Worm (Caenorhabditis elegans) whole organism, L4 larva: ENCODE results near the gene trcs-1.
A peak's percentile ranks its signal among the peaks of the same experiment; 100 is the strongest.

ENCODE experiments used
- F10B5.3 ChIP-seq: sonication (generic microtip); optimal IDR thresholded peaks from 2 replicates; lab custom pipeline; 2016; ENCODE audit warnings: mild to moderate bottlenecking, missing genetic modification characterization, missing compliant biosample characterization
- F26F4.8 ChIP-seq: fragments of 200-800 bp; sonication (Bioruptor generic); conservative IDR thresholded peaks from 2 replicates; pipeline ENCODE4 v1.3.6; 2022; ENCODE audit warnings: missing genetic modification characterization, missing compliant biosample characterization
- T20F7.1 ChIP-seq: fragments of 200-800 bp; sonication (Bioruptor generic); optimal IDR thresholded peaks from 2 replicates; lab custom pipeline; 2018; ENCODE audit warnings: mild to moderate bottlenecking, missing genetic modification characterization, missing compliant biosample characterization
- T26A8.4 ChIP-seq: fragments of 200-800 bp; sonication (Bioruptor generic); IDR thresholded peaks from 2 replicates; pipeline ENCODE4 v1.3.6; 2022; ENCODE audit warnings: missing genetic modification characterization, missing compliant biosample characterization
- Y105C5A.15 ChIP-seq: fragments of 200-800 bp; sonication (Bioruptor generic); IDR thresholded peaks from 2 replicates; pipeline ENCODE4 v1.3.6; 2022; ENCODE audit warnings: missing genetic modification characterization, missing compliant biosample characterization
- Y48G9A.11 ChIP-seq: fragments of 200-800 bp; sonication (Bioruptor generic); IDR thresholded peaks from 2 replicates; pipeline ENCODE4 v1.3.6; 2022; ENCODE audit warnings: missing genetic modification reagents, missing genetic modification characterization, missing compliant biosample characterization
- arid-1 ChIP-seq: fragments of 200-800 bp; sonication (Bioruptor generic); conservative IDR thresholded peaks from 2 replicates; pipeline ENCODE4 v1.3.6; 2022; ENCODE audit warnings: missing genetic modification reagents, missing genetic modification characterization, missing compliant biosample characterization
- ceh-20 ChIP-seq: fragments of 200-800 bp; sonication (Bioruptor generic); IDR thresholded peaks from 2 replicates; pipeline ENCODE4 v1.3.6; 2022; ENCODE audit warnings: missing genetic modification reagents, missing genetic modification characterization, missing compliant biosample characterization
- ceh-32 ChIP-seq: sonication (generic microtip); optimal IDR thresholded peaks from 2 replicates; lab custom pipeline; 2016; ENCODE audit warnings: mild to moderate bottlenecking, missing genetic modification characterization, missing compliant biosample characterization; ENCODE audit not compliant: poor library complexity
- ctbp-1 ChIP-seq: fragments of 200-800 bp; sonication (Bioruptor generic); IDR thresholded peaks from 2 replicates; pipeline ENCODE4 v1.3.6; 2022; ENCODE audit warnings: missing genetic modification reagents, missing genetic modification characterization, missing compliant biosample characterization
- daf-16 ChIP-seq, 3 experiments: sonication (generic microtip); optimal IDR thresholded peaks; 2 replicates each; lab custom pipeline; 2016 to 2017; ENCODE audit warnings: missing genetic modification characterization in 3 of 3, missing genetic modification reagents in 3 of 3, mild to moderate bottlenecking in 2 of 3, missing compliant biosample characterization in 2 of 3, missing biosample characterization in 1 of 3, moderate library complexity in 1 of 3
- daf-8 ChIP-seq: fragments of 200-800 bp; sonication (Bioruptor generic); IDR thresholded peaks from 2 replicates; pipeline ENCODE4 v1.3.6; 2022; ENCODE audit warnings: missing genetic modification characterization, missing compliant biosample characterization
- dmd-6 ChIP-seq: fragments of 200-800 bp; sonication (Bioruptor generic); IDR thresholded peaks from 2 replicates; pipeline ENCODE4 v1.3.6; 2022; ENCODE audit warnings: missing genetic modification reagents, missing genetic modification characterization, missing compliant biosample characterization
- dmd-8 ChIP-seq: fragments of 200-800 bp; sonication (Bioruptor generic); IDR thresholded peaks from 2 replicates; pipeline ENCODE4 v1.3.6; 2022; ENCODE audit warnings: missing genetic modification characterization, missing compliant biosample characterization
- dmd-9 ChIP-seq: fragments of 200-800 bp; sonication (Bioruptor generic); IDR thresholded peaks from 2 replicates; pipeline ENCODE4 v1.3.6; 2022; ENCODE audit warnings: missing genetic modification reagents, missing genetic modification characterization, missing compliant biosample characterization
- dpl-1 ChIP-seq: fragments of 150-350 bp; optimal IDR thresholded peaks from 2 replicates; lab custom pipeline; 2014; ENCODE audit warnings: missing biosample characterization, missing genetic modification reagents, missing genetic modification characterization
- fos-1 ChIP-seq: fragments of 150-350 bp; optimal IDR thresholded peaks from 2 replicates; lab custom pipeline; 2014; ENCODE audit warnings: missing biosample characterization, missing genetic modification characterization
- gei-8 ChIP-seq: fragments of 200-800 bp; sonication (Bioruptor generic); optimal IDR thresholded peaks from 2 replicates; lab custom pipeline; 2018; ENCODE audit warnings: mild to moderate bottlenecking, missing genetic modification characterization, missing compliant biosample characterization
- jun-1 ChIP-seq: fragments of 150-350 bp; optimal IDR thresholded peaks from 2 replicates; lab custom pipeline; 2014; ENCODE audit warnings: missing biosample characterization, missing genetic modification reagents, missing genetic modification characterization
- lin-1 ChIP-seq: fragments of 200-800 bp; sonication (Bioruptor generic); IDR thresholded peaks from 2 replicates; pipeline ENCODE4 v1.3.6; 2022; ENCODE audit warnings: missing genetic modification reagents, missing genetic modification characterization, missing compliant biosample characterization
- lin-13 ChIP-seq: fragments of 150-350 bp; optimal IDR thresholded peaks from 2 replicates; lab custom pipeline; 2014; ENCODE audit warnings: missing biosample characterization, missing genetic modification reagents, missing genetic modification characterization
- lin-38 ChIP-seq: fragments of 200-800 bp; sonication (Bioruptor generic); IDR thresholded peaks from 2 replicates; pipeline ENCODE4 v1.3.6; 2022; ENCODE audit warnings: missing genetic modification reagents, missing genetic modification characterization, missing compliant biosample characterization
- madf-9 ChIP-seq: fragments of 200-800 bp; sonication (Bioruptor generic); conservative IDR thresholded peaks from 2 replicates; pipeline ENCODE4 v1.3.6; 2022; ENCODE audit warnings: missing genetic modification reagents, missing genetic modification characterization, missing compliant biosample characterization
- mdt-29 ChIP-seq: fragments of 200-800 bp; sonication (Bioruptor generic); IDR thresholded peaks from 2 replicates; pipeline ENCODE4 v1.3.6; 2022; ENCODE audit warnings: missing genetic modification reagents, missing genetic modification characterization, missing compliant biosample characterization
- mep-1 ChIP-seq: fragments of 150-350 bp; sonication (generic microtip); optimal IDR thresholded peaks from 3 replicates; lab custom pipeline; 2014; ENCODE audit warnings: missing biosample characterization, missing genetic modification characterization
- mxl-2 ChIP-seq: fragments of 200-800 bp; sonication (Bioruptor generic); conservative IDR thresholded peaks from 2 replicates; pipeline ENCODE4 v1.3.6; 2022; ENCODE audit warnings: missing genetic modification reagents, missing genetic modification characterization, missing compliant biosample characterization
- nhr-102 ChIP-seq: sonication (generic microtip); optimal IDR thresholded peaks from 2 replicates; lab custom pipeline; 2016; ENCODE audit warnings: mild to moderate bottlenecking, missing genetic modification characterization, moderate library complexity, missing compliant biosample characterization
- nhr-237 ChIP-seq: sonication (generic microtip); optimal IDR thresholded peaks from 2 replicates; lab custom pipeline; 2017; ENCODE audit warnings: missing biosample characterization, missing genetic modification characterization
- nhr-42 ChIP-seq: fragments of 200-800 bp; sonication (Bioruptor generic); IDR thresholded peaks from 2 replicates; pipeline ENCODE4 v1.3.6; 2022; ENCODE audit warnings: missing genetic modification characterization, missing compliant biosample characterization
- nhr-48 ChIP-seq: sonication (generic microtip); optimal IDR thresholded peaks from 2 replicates; lab custom pipeline; 2016; ENCODE audit warnings: mild to moderate bottlenecking, missing genetic modification characterization, missing compliant biosample characterization
- nhr-77 ChIP-seq: fragments of 150-350 bp; optimal IDR thresholded peaks from 2 replicates; lab custom pipeline; 2014; ENCODE audit warnings: missing biosample characterization, missing genetic modification characterization
- pha-4 ChIP-seq, 2 experiments: fragments of 150-350 bp in 1 of 2; fragments of 200-800 bp in 1 of 2; sonication (Bioruptor generic) in 1 of 2; IDR thresholded peaks in 1 of 2; optimal IDR thresholded peaks in 1 of 2; 2 replicates each; pipeline versions ENCODE4 v1.3.6 to Lab custom; 2014 to 2022; ENCODE audit warnings: missing genetic modification characterization in 2 of 2, missing genetic modification reagents in 2 of 2, missing biosample characterization in 1 of 2, missing compliant biosample characterization in 1 of 2
- spr-3 ChIP-seq: fragments of 200-800 bp; sonication (Bioruptor generic); optimal IDR thresholded peaks from 2 replicates; lab custom pipeline; 2018; ENCODE audit warnings: mild to moderate bottlenecking, missing genetic modification characterization, missing compliant biosample characterization
- tag-97 ChIP-seq: fragments of 200-800 bp; sonication (Bioruptor generic); IDR thresholded peaks from 2 replicates; pipeline ENCODE4 v1.3.6; 2022; ENCODE audit warnings: missing genetic modification characterization, missing compliant biosample characterization
- unc-62 ChIP-seq, 3 experiments: fragments of 150-350 bp in 1 of 3; sonication (generic microtip); optimal IDR thresholded peaks in 2 of 3; peaks in 1 of 3; 1 replicate in 1 of 3; 2 replicates in 2 of 3; lab custom pipeline; 2014 to 2017; ENCODE audit warnings: missing biosample characterization in 3 of 3, missing genetic modification characterization in 3 of 3, missing genetic modification reagents in 3 of 3, missing genotype in 1 of 3
- zip-11 ChIP-seq: fragments of 200-800 bp; sonication (Bioruptor generic); IDR thresholded peaks from 2 replicates; pipeline ENCODE4 v1.3.6; 2022; ENCODE audit warnings: missing genetic modification characterization, missing compliant biosample characterization

trcs-1 gene

ce11 chrIV:9593456-9593855 is 4.8 kb upstream of the trcs-1 start, which contains the start of gene spp-18 (continued):
- TF ChIP-seq lin-1 (0 out of 2 replicates have a peak, but pooled peaks have one; percentile 20), lin-13 (GFP tag; lab: Kevin White, UChicago) (no peak), lin-38 (GFP tag; lab: Robert Waterston, UW) (no peak), daf-8 (GFP tag; lab: Robert Waterston, UW) (no peak), nhr-102 (no peak), spr-3 (no peak)
- TF ChIP-seq, all 104 proteins: peak for 8

- TF ChIP-seq dmd-9 (GFP tag; lab: Robert Waterston, UW) (no peak), dmd-8 (GFP tag; lab: Robert Waterston, UW) (no peak), unc-62 (GFP tag; optimal IDR thresholded peaks at IDR 0.05 in 1 of 2; lab: Kevin White, UChicago) (no peak), unc-62 (tag; optimal IDR thresholded peaks at IDR 0.05; lab: Kevin White, UChicago) (no peak), ctbp-1 (GFP tag; lab: Robert Waterston, UW) (no peak), daf-16 (GFP tag; optimal IDR thresholded peaks at IDR 0.05; lab: Kevin White, UChicago) (no peak), daf-16 (tag; optimal IDR thresholded peaks at IDR 0.05; lab: Kevin White, UChicago) (no peak), F10B5.3 (tag; lab: Kevin White, UChicago) (no peak), mdt-29 (GFP tag; lab: Robert Waterston, UW) (no peak), daf-8 (GFP tag; lab: Robert Waterston, UW) (no peak), madf-9 (GFP tag; lab: Robert Waterston, UW) (no peak), dpl-1 (GFP tag; lab: Kevin White, UChicago) (no peak), spr-3 (no peak), dmd-6 (GFP tag; lab: Robert Waterston, UW) (no peak), T26A8.4 (GFP tag; lab: Robert Waterston, UW) (no peak), mxl-2 (GFP tag; lab: Robert Waterston, UW) (no peak), jun-1 (tag; lab: Kevin White, UChicago) (no peak), ceh-32 (tag; lab: Kevin White, UChicago) (no peak), Y48G9A.11 (GFP tag; lab: Robert Waterston, UW) (no peak), T20F7.1 (GFP tag; lab: Kevin White, UChicago) (no peak), pha-4 (GFP tag; IDR thresholded peaks at IDR 0.05; lab: Robert Waterston, UW) (no peak), pha-4 (tag; optimal IDR thresholded peaks at IDR 0.05; lab: Kevin White, UChicago) (no peak)
These were observed 3.8 kb upstream of the trcs-1 start, which contains the start of gene pei-1 for ce11 chrIV:9592413-9592812. TSS of gene pei-1 (minus strand) at chrIV:9592513.

- TF ChIP-seq lin-38 (GFP tag; lab: Robert Waterston, UW) (no peak), dmd-8 (GFP tag; lab: Robert Waterston, UW) (no peak), unc-62 (GFP tag; optimal IDR thresholded peaks at IDR 0.05 in 1 of 2; lab: Kevin White, UChicago) (peak in 1 of 2 experiments; percentile 92), unc-62 (tag; optimal IDR thresholded peaks at IDR 0.05; lab: Kevin White, UChicago) (no peak)
These were observed 4.3 kb downstream of the trcs-1 start for ce11 chrIV:9584352-9584751.

ce11 chrIV:9580021-9580420 is 8.6 kb downstream of the trcs-1 start, which contains the start of gene npr-2:
TSS of gene npr-2 (minus strand) at chrIV:9580121.
- TF ChIP-seq T26A8.4 (GFP tag; lab: Robert Waterston, UW) (no peak), mep-1 (tag; lab: Kevin White, UChicago) (no peak)

- TF ChIP-seq nhr-48 (no peak), nhr-237 (no peak), unc-62 (GFP tag; optimal IDR thresholded peaks at IDR 0.05 in 1 of 2; lab: Kevin White, UChicago) (no peak), unc-62 (tag; optimal IDR thresholded peaks at IDR 0.05; lab: Kevin White, UChicago) (no peak), gei-8 (no peak), lin-38 (GFP tag; lab: Robert Waterston, UW) (no peak), fos-1 (tag; lab: Kevin White, UChicago) (no peak), nhr-77 (tag; lab: Kevin White, UChicago) (no peak), tag-97 (GFP tag; lab: Robert Waterston, UW) (no peak), nhr-42 (no peak), T20F7.1 (GFP tag; lab: Kevin White, UChicago) (no peak), arid-1 (GFP tag; lab: Robert Waterston, UW) (no peak), pha-4 (GFP tag; IDR thresholded peaks at IDR 0.05; lab: Robert Waterston, UW) (no peak), pha-4 (tag; optimal IDR thresholded peaks at IDR 0.05; lab: Kevin White, UChicago) (no peak), Y105C5A.15 (no peak), ceh-20 (GFP tag; lab: Robert Waterston, UW) (no peak), zip-11 (GFP tag; lab: Robert Waterston, UW) (no peak), F26F4.8 (GFP tag; lab: Robert Waterston, UW) (no peak)
These were observed 22.1 kb downstream of the trcs-1 start, which contains the start of gene lron-14 for ce11 chrIV:9566505-9566904. TSS of gene lron-14 (minus strand) at chrIV:9566605.
